Fruit fly (Drosophila melanogaster) whole organism, adult: ENCODE data around the gene CG14662.

Source experiments
- CG11617 ChIP-seq: fragments of 200-800 bp; sonication (Bioruptor generic); optimal IDR thresholded peaks from 2 replicates; lab custom pipeline; 2017; ENCODE audit warnings: mild to moderate bottlenecking, missing biosample characterization, missing genetic modification reagents, missing genetic modification characterization
- CG12768 ChIP-seq: fragments of 200-800 bp; sonication (Bioruptor generic); optimal IDR thresholded peaks from 2 replicates; lab custom pipeline; 2017; ENCODE audit warnings: missing biosample characterization, missing genetic modification characterization, mild to moderate bottlenecking, moderate library complexity, missing genetic modification reagents
- CG14711 ChIP-seq: fragments of 200-800 bp; sonication (Bioruptor generic); optimal IDR thresholded peaks from 2 replicates; lab custom pipeline; 2018; ENCODE audit warnings: missing biosample characterization, mild to moderate bottlenecking, missing genetic modification characterization, moderate library complexity
- CG1620 ChIP-seq: fragments of 200-800 bp; sonication (Bioruptor generic); optimal IDR thresholded peaks from 2 replicates; lab custom pipeline; 2016; ENCODE audit warnings: missing biosample characterization, missing genetic modification characterization
- CG33017 ChIP-seq: fragments of 200-800 bp; sonication (Bioruptor generic); optimal IDR thresholded peaks from 2 replicates; lab custom pipeline; 2018; ENCODE audit warnings: missing biosample characterization, mild to moderate bottlenecking, missing genetic modification characterization, moderate library complexity
- CG5204 ChIP-seq: fragments of 200-800 bp; sonication (Bioruptor generic); optimal IDR thresholded peaks from 2 replicates; lab custom pipeline; 2016; ENCODE audit warnings: missing biosample characterization, missing genetic modification characterization
- CG7045 ChIP-seq: fragments of 200-800 bp; sonication (Bioruptor generic); optimal IDR thresholded peaks from 2 replicates; lab custom pipeline; 2017; ENCODE audit warnings: missing biosample characterization, mild to moderate bottlenecking, missing genetic modification characterization
- CG7101 ChIP-seq: fragments of 200-800 bp; sonication (Bioruptor generic); optimal IDR thresholded peaks from 2 replicates; lab custom pipeline; 2018; ENCODE audit warnings: missing biosample characterization, mild to moderate bottlenecking, missing genetic modification characterization, moderate library complexity
- Clk ChIP-seq: fragments of 200-800 bp; sonication (Bioruptor generic); optimal IDR thresholded peaks from 2 replicates; lab custom pipeline; 2017; ENCODE audit warnings: missing biosample characterization, missing genetic modification characterization
- Crg-1 ChIP-seq: fragments of 200-800 bp; sonication (Bioruptor generic); optimal IDR thresholded peaks from 2 replicates; lab custom pipeline; 2016; ENCODE audit warnings: missing biosample characterization, missing genetic modification characterization
- Hr96 ChIP-seq: fragments of 200-800 bp; sonication (Bioruptor generic); optimal IDR thresholded peaks from 2 replicates; lab custom pipeline; 2016; ENCODE audit warnings: missing biosample characterization, missing genetic modification characterization
- Mnt ChIP-seq: fragments of 200-800 bp; sonication (Bioruptor generic); optimal IDR thresholded peaks from 2 replicates; lab custom pipeline; 2016; ENCODE audit warnings: missing biosample characterization, mild to moderate bottlenecking, missing genetic modification characterization
- bab1 ChIP-seq: fragments of 200-800 bp; sonication (Bioruptor generic); optimal IDR thresholded peaks from 3 replicates; lab custom pipeline; 2019; ENCODE audit warnings: missing biosample characterization, mild to moderate bottlenecking, missing genetic modification characterization, moderate library complexity
- cic ChIP-seq: fragments of 200-800 bp; sonication (Bioruptor generic); optimal IDR thresholded peaks from 2 replicates; lab custom pipeline; 2017; ENCODE audit warnings: missing biosample characterization, mild to moderate bottlenecking, missing genetic modification characterization, moderate library complexity
- cnc ChIP-seq, 2 experiments: fragments of >200 bp; optimal IDR thresholded peaks; 2 replicates each; lab custom pipeline; 2017
- kay ChIP-seq: fragments of 200-800 bp; sonication (Bioruptor generic); peaks from one replicate; lab custom pipeline; 2016; ENCODE audit warnings: missing biosample characterization, missing genetic modification characterization, borderline replicate concordance
- ovo ChIP-seq: fragments of 200-800 bp; sonication (Bioruptor generic); optimal IDR thresholded peaks from 2 replicates; lab custom pipeline; 2016; ENCODE audit warnings: missing biosample characterization, missing genetic modification characterization
- pad ChIP-seq: fragments of 200-800 bp; sonication (Bioruptor generic); optimal IDR thresholded peaks from 3 replicates; lab custom pipeline; 2017; ENCODE audit warnings: missing biosample characterization, missing genetic modification characterization, mild to moderate bottlenecking, moderate library complexity, missing genetic modification reagents
- tj ChIP-seq: fragments of 200-800 bp; sonication (Bioruptor generic); optimal IDR thresholded peaks from 3 replicates; lab custom pipeline; 2017; ENCODE audit warnings: missing biosample characterization, mild to moderate bottlenecking, missing genetic modification characterization, moderate library complexity
- toe ChIP-seq: fragments of 200-800 bp; sonication (Bioruptor generic); optimal IDR thresholded peaks from 2 replicates; lab custom pipeline; 2016; ENCODE audit warnings: missing biosample characterization, missing genetic modification characterization

The CG14662 gene

dm6 chr3R:4984132-4984531 is at the start of gene CG14662:
CG14662 (minus strand) TSS chr3R:4984232.
- TF ChIP-seq kay (peak; percentile 49), toe (GFP tag; lab: Kevin White, UChicago) (no peak)

DNA sequence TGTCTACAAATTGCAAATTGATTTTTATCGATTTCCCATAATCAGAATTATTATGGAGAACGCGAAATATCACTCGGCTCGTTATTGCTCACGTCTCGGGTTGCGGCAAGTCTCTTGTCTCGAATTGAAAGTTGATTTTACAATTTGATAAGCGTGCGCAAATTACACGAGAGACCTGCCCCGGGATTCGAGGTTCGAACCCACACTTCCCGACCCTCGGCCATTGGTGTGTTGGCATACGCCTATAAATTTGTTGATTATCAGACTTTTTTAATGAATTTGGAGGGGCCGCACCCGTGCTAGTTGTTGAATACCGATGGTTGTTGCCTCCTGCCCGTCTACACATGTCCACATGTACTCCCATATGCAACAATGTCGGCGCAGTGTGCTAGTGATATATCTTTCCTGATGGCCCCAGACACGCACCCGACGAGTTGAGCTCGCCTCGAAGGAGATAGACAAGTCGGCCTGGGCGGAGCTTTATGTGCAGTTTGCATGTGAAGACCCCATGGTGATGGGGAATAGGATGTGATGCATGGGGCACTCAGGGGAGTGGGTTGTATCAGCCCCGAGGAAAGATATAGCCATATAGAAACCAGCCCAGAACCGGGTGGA is 49.2 kb upstream of the CG14662 start:
- no peak for TF ChIP-seq toe (GFP tag; lab: Kevin White, UChicago)

DNA sequence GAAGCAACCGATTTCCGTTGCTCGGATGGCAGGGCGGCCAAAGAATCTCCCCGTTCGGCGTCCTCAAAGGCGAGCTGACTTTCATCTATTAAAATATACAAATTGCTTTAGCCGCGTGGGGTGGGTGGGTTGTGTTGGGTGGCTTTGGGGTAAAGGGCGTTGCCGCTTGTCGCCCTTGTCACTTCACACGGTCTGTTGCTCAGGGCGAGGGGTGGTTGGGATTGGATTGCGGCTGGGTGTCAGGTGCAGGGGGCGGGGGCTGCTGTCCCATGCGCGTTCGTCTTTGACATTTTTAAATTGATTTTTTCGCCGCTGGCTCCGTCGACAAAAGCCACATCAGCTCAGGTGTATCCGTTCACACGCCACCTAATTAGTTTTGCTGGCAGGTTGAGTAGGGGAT is 48.3 kb upstream of the CG14662 start:
- no peak for TF ChIP-seq CG7045 (GFP tag; lab: Kevin White, UChicago)
- no peak for TF ChIP-seq CG12768 (GFP tag; lab: Kevin White, UChicago)
- TF ChIP-seq CG33017 (tag; lab: Kevin White, UChicago): no peak
- no peak for TF ChIP-seq toe (GFP tag; lab: Kevin White, UChicago)
- TF ChIP-seq ovo: no peak
- TF ChIP-seq cic: no peak
- no peak for TF ChIP-seq pad (GFP tag; lab: Kevin White, UChicago)
- no peak for TF ChIP-seq kay
- no peak for TF ChIP-seq Crg-1 (GFP tag; lab: Kevin White, UChicago)
- TF ChIP-seq bab1 (GFP tag; lab: Kevin White, UChicago): no peak
- TF ChIP-seq CG1620 (GFP tag; lab: Kevin White, UChicago): no peak
- no peak for TF ChIP-seq CG14711
- TF ChIP-seq cnc (optimal IDR thresholded peaks at IDR 0.05; lab: Kevin White, UChicago): no peak
- no peak for TF ChIP-seq Clk
- no peak for TF ChIP-seq tj (GFP tag; lab: Kevin White, UChicago)
- no peak for TF ChIP-seq CG7101 (tag; lab: Kevin White, UChicago)

DNA sequence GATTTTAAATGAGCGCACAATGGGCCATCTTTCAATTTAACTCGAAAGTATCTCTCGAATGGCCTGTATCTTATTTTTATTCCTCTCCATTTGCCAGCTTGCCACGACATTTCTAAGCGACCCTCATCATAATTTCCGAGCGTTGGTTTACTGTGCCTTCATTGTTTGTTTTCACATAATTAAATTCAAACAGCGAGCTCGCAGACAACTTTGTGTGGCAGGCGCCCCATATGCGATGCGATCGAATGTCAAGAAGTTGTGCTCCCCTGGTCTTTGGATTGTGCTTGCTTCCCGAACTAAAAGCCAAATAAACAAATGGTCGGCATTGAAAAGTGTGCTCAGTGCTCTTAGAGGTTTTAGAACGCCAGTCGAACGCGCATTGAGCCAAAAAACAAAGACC is 47.8 kb upstream of the CG14662 start:
- no peak for TF ChIP-seq CG7045 (GFP tag; lab: Kevin White, UChicago)

dm6 chr3R:5030728-5031373 is 46.8 kb upstream of the CG14662 start:
- no peak for TF ChIP-seq CG1620 (GFP tag; lab: Kevin White, UChicago)
- no peak for TF ChIP-seq CG12768 (GFP tag; lab: Kevin White, UChicago)
- no peak for TF ChIP-seq Crg-1 (GFP tag; lab: Kevin White, UChicago)
- TF ChIP-seq Clk: no peak
- no peak for TF ChIP-seq bab1 (GFP tag; lab: Kevin White, UChicago)
- no peak for TF ChIP-seq cic
- no peak for TF ChIP-seq ovo
- no peak for TF ChIP-seq CG11617
- no peak for TF ChIP-seq toe (GFP tag; lab: Kevin White, UChicago)
- no peak for TF ChIP-seq Mnt (GFP tag; lab: Kevin White, UChicago)
- no peak for TF ChIP-seq CG33017 (tag; lab: Kevin White, UChicago)
- TF ChIP-seq CG14711: no peak
- TF ChIP-seq tj (GFP tag; lab: Kevin White, UChicago): no peak
- TF ChIP-seq CG5204 (GFP tag; lab: Kevin White, UChicago): no peak
- no peak for TF ChIP-seq kay
- no peak for TF ChIP-seq Hr96 (GFP tag; lab: Kevin White, UChicago)
- TF ChIP-seq CG7101 (tag; lab: Kevin White, UChicago): no peak
- TF ChIP-seq pad (GFP tag; lab: Kevin White, UChicago): no peak

- no peak for TF ChIP-seq CG14711
- TF ChIP-seq CG1620 (GFP tag; lab: Kevin White, UChicago): no peak
- TF ChIP-seq tj (GFP tag; lab: Kevin White, UChicago): no peak
- TF ChIP-seq Crg-1 (GFP tag; lab: Kevin White, UChicago): no peak
- no peak for TF ChIP-seq bab1 (GFP tag; lab: Kevin White, UChicago)
- no peak for TF ChIP-seq cnc (optimal IDR thresholded peaks at IDR 0.05; lab: Kevin White, UChicago)
- no peak for TF ChIP-seq CG12768 (GFP tag; lab: Kevin White, UChicago)
- TF ChIP-seq Hr96 (GFP tag; lab: Kevin White, UChicago): no peak
- TF ChIP-seq ovo: no peak
- no peak for TF ChIP-seq Mnt (GFP tag; lab: Kevin White, UChicago)
- no peak for TF ChIP-seq pad (GFP tag; lab: Kevin White, UChicago)
- no peak for TF ChIP-seq CG11617
- no peak for TF ChIP-seq cic
Measured at dm6 chr3R:5028053-5028729, 44.2 kb upstream of the CG14662 start.

DNA sequence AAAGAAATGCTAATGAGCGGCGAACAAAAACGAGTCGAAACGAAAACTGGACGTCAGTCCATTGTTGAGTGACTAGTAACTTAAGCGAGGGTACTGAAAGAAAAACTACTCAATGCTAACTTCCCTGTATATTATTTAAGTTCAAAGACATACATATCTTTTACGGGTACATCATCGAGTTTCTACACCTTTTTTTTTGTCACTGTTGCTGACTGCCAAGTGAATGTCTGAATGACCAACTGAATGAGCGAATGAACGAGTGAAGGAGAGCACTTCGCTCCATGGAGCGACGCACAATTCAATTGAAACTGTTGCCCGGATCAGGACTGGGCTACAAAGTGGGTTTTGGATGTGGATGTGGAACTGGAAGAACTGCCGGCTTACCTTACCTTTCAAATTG is 43.5 kb upstream of the CG14662 start:
- TF ChIP-seq cic (no peak), cnc (optimal IDR thresholded peaks at IDR 0.05; lab: Kevin White, UChicago) (no peak), bab1 (GFP tag; lab: Kevin White, UChicago) (no peak), Mnt (GFP tag; lab: Kevin White, UChicago) (no peak), CG14711 (no peak), ovo (no peak), CG12768 (GFP tag; lab: Kevin White, UChicago) (no peak), tj (GFP tag; lab: Kevin White, UChicago) (no peak), pad (GFP tag; lab: Kevin White, UChicago) (no peak)
